Fruit fly (Drosophila melanogaster) whole organism, embryonic: ENCODE results near the gene sage.

Experiments
- ATbp ChIP-seq: fragments of 200-800 bp; sonication (Bioruptor generic); optimal IDR thresholded peaks from 2 replicates; lab custom pipeline; 2017; ENCODE audit warnings: missing biosample characterization, mild to moderate bottlenecking, missing genetic modification characterization, missing genetic modification reagents
- Asciz ChIP-seq: fragments of 200-800 bp; sonication (Bioruptor generic); optimal IDR thresholded peaks from 2 replicates; lab custom pipeline; 2017; ENCODE audit warnings: missing biosample characterization, mild to moderate bottlenecking, missing genetic modification characterization, missing genetic modification reagents
- Bgb ChIP-seq: fragments of 200-800 bp; sonication (Bioruptor generic); IDR thresholded peaks from 2 replicates; pipeline ENCODE4 v1.3.6; 2022; ENCODE audit warnings: missing biosample characterization, missing genetic modification characterization; ENCODE audit not compliant: partially characterized antibody
- Blimp-1 ChIP-seq: fragments of 200-800 bp; sonication (Bioruptor generic); optimal IDR thresholded peaks from 3 replicates; lab custom pipeline; 2018; ENCODE audit warnings: missing biosample characterization, missing genetic modification characterization, mild to moderate bottlenecking, moderate library complexity, missing genetic modification reagents
- CG10209 ChIP-seq: fragments of 200-800 bp; sonication (Bioruptor generic); optimal IDR thresholded peaks from 3 replicates; lab custom pipeline; 2017; ENCODE audit warnings: missing biosample characterization, mild to moderate bottlenecking, missing genetic modification characterization, missing genetic modification reagents
- CG1024 ChIP-seq: fragments of 200-800 bp; sonication (Bioruptor generic); IDR thresholded peaks from 2 replicates; pipeline ENCODE4 v1.3.6; 2022; ENCODE audit warnings: missing biosample characterization, missing genetic modification characterization
- CG10274 ChIP-seq: fragments of 200-800 bp; sonication (Bioruptor generic); optimal IDR thresholded peaks from 3 replicates; lab custom pipeline; 2017; ENCODE audit warnings: missing biosample characterization, mild to moderate bottlenecking, missing genetic modification characterization
- CG10565 ChIP-seq: fragments of 200-800 bp; sonication (Bioruptor generic); optimal IDR thresholded peaks from 3 replicates; lab custom pipeline; 2016; ENCODE audit warnings: missing biosample characterization, mild to moderate bottlenecking, missing genetic modification characterization
- CG1603 ChIP-seq: fragments of 200-800 bp; sonication (Bioruptor generic); optimal IDR thresholded peaks from 2 replicates; lab custom pipeline; 2019; ENCODE audit warnings: missing biosample characterization, mild to moderate bottlenecking, missing genetic modification characterization, moderate library complexity
- CG16815 ChIP-seq: fragments of 200-800 bp; sonication (Bioruptor generic); optimal IDR thresholded peaks from 3 replicates; lab custom pipeline; 2017; ENCODE audit warnings: missing biosample characterization, mild to moderate bottlenecking, missing genetic modification characterization
- CG18262 ChIP-seq: fragments of 200-800 bp; optimal IDR thresholded peaks from 3 replicates; lab custom pipeline; 2019; ENCODE audit warnings: missing biosample characterization, mild to moderate bottlenecking, missing genetic modification characterization, moderate library complexity
- CG18619 ChIP-seq: fragments of 200-800 bp; sonication (Bioruptor generic); optimal IDR thresholded peaks from 3 replicates; lab custom pipeline; 2017; ENCODE audit warnings: missing biosample characterization, mild to moderate bottlenecking, missing genetic modification characterization
- CG2199 ChIP-seq: fragments of 200-800 bp; sonication (Bioruptor generic); IDR thresholded peaks from 3 replicates; pipeline ENCODE4 v1.3.6; 2022; ENCODE audit warnings: missing biosample characterization, missing genetic modification characterization
- CG30020 ChIP-seq: fragments of 200-800 bp; optimal IDR thresholded peaks from 2 replicates; lab custom pipeline; 2019; ENCODE audit warnings: missing biosample characterization, mild to moderate bottlenecking, missing genetic modification characterization, moderate library complexity
- CG30431 ChIP-seq: fragments of 200-800 bp; sonication (Bioruptor generic); optimal IDR thresholded peaks from 2 replicates; lab custom pipeline; 2017; ENCODE audit warnings: missing biosample characterization, missing genetic modification characterization
- CG34422 ChIP-seq: fragments of 200-800 bp; sonication (Bioruptor generic); IDR thresholded peaks from 3 replicates; pipeline ENCODE4 v1.3.6; 2022; ENCODE audit warnings: missing biosample characterization, missing genetic modification characterization
- CG5180 ChIP-seq: fragments of 200-800 bp; sonication (Bioruptor generic); optimal IDR thresholded peaks from 3 replicates; lab custom pipeline; 2017; ENCODE audit warnings: missing biosample characterization, missing genetic modification characterization, mild to moderate bottlenecking, moderate library complexity, missing genetic modification reagents
- CG6272 ChIP-seq: fragments of 200-800 bp; sonication (Bioruptor generic); IDR thresholded peaks from 2 replicates; pipeline ENCODE4 v1.3.6; 2022; ENCODE audit warnings: missing biosample characterization, missing genetic modification characterization
- CG7928 ChIP-seq: fragments of 200-800 bp; sonication (Bioruptor generic); optimal IDR thresholded peaks from 2 replicates; lab custom pipeline; 2017; ENCODE audit warnings: missing biosample characterization, mild to moderate bottlenecking, missing genetic modification characterization
- CG8765 ChIP-seq: fragments of 200-800 bp; sonication (Bioruptor generic); IDR thresholded peaks from 2 replicates; pipeline ENCODE4 v1.3.6; 2022; ENCODE audit warnings: missing biosample characterization, missing genetic modification characterization
- D19B ChIP-seq: fragments of 200-800 bp; sonication (Bioruptor generic); optimal IDR thresholded peaks from 2 replicates; lab custom pipeline; 2017; ENCODE audit warnings: missing biosample characterization, mild to moderate bottlenecking, missing genetic modification characterization
- Dbx ChIP-seq: fragments of 200-800 bp; sonication (Bioruptor generic); IDR thresholded peaks from 3 replicates; pipeline ENCODE4 v1.3.6; 2022; ENCODE audit warnings: missing biosample characterization, missing genetic modification characterization
- Dll ChIP-seq: fragments of 200-800 bp; sonication (Bioruptor generic); IDR thresholded peaks from 4 replicates; pipeline ENCODE4 v1.3.6; 2022; ENCODE audit warnings: missing biosample characterization, missing genetic modification characterization; ENCODE audit not compliant: partially characterized antibody
- Doc2 ChIP-seq: fragments of 200-800 bp; sonication (Bioruptor generic); IDR thresholded peaks from 2 replicates; pipeline ENCODE4 v1.3.6; 2022; ENCODE audit warnings: missing biosample characterization, missing genetic modification characterization
- Doc3 ChIP-seq: fragments of 200-800 bp; sonication (Bioruptor generic); IDR thresholded peaks from 3 replicates; pipeline ENCODE4 v1.3.6; 2022; ENCODE audit warnings: missing biosample characterization, missing genetic modification characterization; ENCODE audit not compliant: partially characterized antibody
- Dp ChIP-seq: fragments of 200-800 bp; sonication (Bioruptor generic); optimal IDR thresholded peaks from 2 replicates; lab custom pipeline; 2018; ENCODE audit warnings: missing biosample characterization, mild to moderate bottlenecking, missing genetic modification characterization, moderate library complexity
- Hr39 ChIP-seq: fragments of >200 bp; optimal IDR thresholded peaks from 2 replicates; lab custom pipeline; 2017
- Lhr ChIP-seq: fragments of 200-800 bp; sonication (Bioruptor generic); optimal IDR thresholded peaks from 3 replicates; lab custom pipeline; 2017; ENCODE audit warnings: mild to moderate bottlenecking, missing biosample characterization, missing genetic modification reagents, missing genetic modification characterization
- Med ChIP-seq: fragments of 200-800 bp; sonication (Bioruptor generic); peaks from one replicate; lab custom pipeline; 2016; ENCODE audit warnings: missing biosample characterization, missing genetic modification characterization, mild to moderate bottlenecking, inconsistent platforms, moderate library complexity
- NFAT ChIP-seq: fragments of 200-800 bp; sonication (Bioruptor generic); IDR thresholded peaks from 2 replicates; pipeline ENCODE4 v1.3.6; 2022; ENCODE audit warnings: missing biosample characterization, missing genetic modification characterization
- Pdp1 ChIP-seq, 2 experiments: fragments of 200-800 bp; sonication (Bioruptor generic); optimal IDR thresholded peaks; 3 replicates each; lab custom pipeline; 2016; ENCODE audit warnings: missing biosample characterization in 2 of 2, missing genetic modification characterization in 2 of 2, mild to moderate bottlenecking in 1 of 2, moderate library complexity in 1 of 2
- Xbp1 ChIP-seq: fragments of 200-800 bp; sonication (Bioruptor generic); optimal IDR thresholded peaks from 3 replicates; lab custom pipeline; 2016; ENCODE audit warnings: missing biosample characterization, mild to moderate bottlenecking, missing genetic modification characterization
- bab2 ChIP-seq: fragments of 200-800 bp; sonication (Bioruptor generic); optimal IDR thresholded peaks from 2 replicates; lab custom pipeline; 2016; ENCODE audit warnings: missing biosample characterization, missing genetic modification characterization
- bowl ChIP-seq: fragments of 200-800 bp; sonication (Bioruptor generic); IDR thresholded peaks from 2 replicates; pipeline ENCODE4 v1.3.6; 2022; ENCODE audit warnings: missing biosample characterization, missing genetic modification characterization
- caup ChIP-seq: fragments of 200-800 bp; sonication (Bioruptor generic); optimal IDR thresholded peaks from 3 replicates; lab custom pipeline; 2017; ENCODE audit warnings: missing biosample characterization, mild to moderate bottlenecking, missing genetic modification characterization, moderate library complexity; ENCODE audit not compliant: severe bottlenecking
- cg ChIP-seq: fragments of 200-800 bp; sonication (Bioruptor generic); optimal IDR thresholded peaks from 3 replicates; lab custom pipeline; 2019; ENCODE audit warnings: missing biosample characterization, mild to moderate bottlenecking, missing genetic modification characterization, moderate library complexity
- chif ChIP-seq, 2 experiments: fragments of 200-800 bp; sonication (Bioruptor generic); optimal IDR thresholded peaks; 3 replicates each; lab custom pipeline; 2016; ENCODE audit warnings: missing biosample characterization in 2 of 2, missing genetic modification characterization in 2 of 2
- crol ChIP-seq: fragments of 200-800 bp; sonication (Bioruptor generic); IDR thresholded peaks from 2 replicates; pipeline ENCODE4 v1.3.6; 2022; ENCODE audit warnings: missing biosample characterization, missing genetic modification characterization
- dmrt99B ChIP-seq: fragments of 200-800 bp; sonication (Bioruptor generic); optimal IDR thresholded peaks from 2 replicates; lab custom pipeline; 2018; ENCODE audit warnings: missing biosample characterization, mild to moderate bottlenecking, missing genetic modification characterization, moderate library complexity
- fd96Cb ChIP-seq: fragments of 200-800 bp; sonication (Bioruptor generic); optimal IDR thresholded peaks from 2 replicates; lab custom pipeline; 2018; ENCODE audit warnings: missing biosample characterization, mild to moderate bottlenecking, missing genetic modification characterization, moderate library complexity
- hb ChIP-seq: fragments of 200-800 bp; sonication (Bioruptor generic); IDR thresholded peaks from 3 replicates; pipeline ENCODE4 v1.3.6; 2022; ENCODE audit warnings: missing biosample characterization, missing genetic modification characterization; ENCODE audit not compliant: partially characterized antibody
- inv ChIP-seq: fragments of 200-800 bp; sonication (Bioruptor generic); IDR thresholded peaks from 2 replicates; pipeline ENCODE4 v1.3.6; 2022; ENCODE audit warnings: missing biosample characterization, missing genetic modification characterization; ENCODE audit not compliant: partially characterized antibody
- lilli ChIP-seq: fragments of 200-800 bp; sonication (Bioruptor generic); optimal IDR thresholded peaks from 3 replicates; lab custom pipeline; 2016; ENCODE audit warnings: missing biosample characterization, missing genetic modification characterization
- mirr ChIP-seq: fragments of 200-800 bp; sonication (Bioruptor generic); optimal IDR thresholded peaks from 3 replicates; lab custom pipeline; 2018; ENCODE audit warnings: missing biosample characterization, mild to moderate bottlenecking, missing genetic modification characterization
- row ChIP-seq: fragments of 200-800 bp; sonication (Bioruptor generic); IDR thresholded peaks from 3 replicates; pipeline ENCODE4 v1.3.6; 2022; ENCODE audit warnings: missing biosample characterization, missing genetic modification characterization
- run ChIP-seq: fragments of 200-800 bp; sonication (Bioruptor generic); optimal IDR thresholded peaks from 3 replicates; lab custom pipeline; 2018; ENCODE audit warnings: missing biosample characterization, mild to moderate bottlenecking, missing genetic modification characterization
- sd ChIP-seq: fragments of 200-800 bp; sonication (Bioruptor generic); optimal IDR thresholded peaks from 3 replicates; lab custom pipeline; 2018; ENCODE audit warnings: missing biosample characterization, mild to moderate bottlenecking, missing genetic modification characterization, moderate library complexity
- sens ChIP-seq: fragments of 200-800 bp; sonication (Bioruptor generic); peaks from one replicate; lab custom pipeline; 2016; ENCODE audit warnings: missing biosample characterization, missing genetic modification characterization
- tap ChIP-seq: fragments of 200-800 bp; optimal IDR thresholded peaks from 3 replicates; lab custom pipeline; 2019; ENCODE audit warnings: missing biosample characterization, mild to moderate bottlenecking, missing genetic modification characterization, moderate library complexity
- tgo ChIP-seq: fragments of 200-800 bp; sonication (Bioruptor generic); IDR thresholded peaks from 3 replicates; pipeline ENCODE4 v1.3.6; 2022; ENCODE audit warnings: missing biosample characterization, missing genetic modification characterization

The sage gene

dm6 chr3R:9234756-9235255 lies 29.1 kb downstream of the sage start (continued):
- TF ChIP-seq Bgb (no peak), CG1603 (tag; lab: Kevin White, UChicago) (no peak), CG10209 (GFP tag; lab: Kevin White, UChicago) (no peak), CG30431 (GFP tag; lab: Kevin White, UChicago) (no peak), tgo (GFP tag; lab: Robert Waterston, UW) (no peak), CG7928 (GFP tag; lab: Kevin White, UChicago) (no peak), CG10565 (GFP tag; lab: Kevin White, UChicago) (no peak), Xbp1 (GFP tag; lab: Kevin White, UChicago) (no peak), Asciz (GFP tag; lab: Kevin White, UChicago) (no peak), sens (GFP tag; lab: Kevin White, UChicago) (peak; percentile 19), crol (GFP tag; lab: Robert Waterston, UW) (peak; percentile 79), bowl (GFP tag; lab: Robert Waterston, UW) (no peak), CG10274 (GFP tag; lab: Kevin White, UChicago) (no peak), sd (tag; lab: Kevin White, UChicago) (peak; percentile 66), bab2 (no peak), CG1024 (GFP tag; lab: Robert Waterston, UW) (no peak), lilli (GFP tag; lab: Kevin White, UChicago) (no peak), cg (GFP tag; lab: Kevin White, UChicago) (no peak), D19B (GFP tag; lab: Kevin White, UChicago) (no peak), ATbp (GFP tag; lab: Kevin White, UChicago) (no peak), Dp (GFP tag; lab: Kevin White, UChicago) (no peak), inv (no peak), mirr (GFP tag; lab: Kevin White, UChicago) (no peak), CG5180 (GFP tag; lab: Kevin White, UChicago) (no peak), caup (GFP tag; lab: Kevin White, UChicago) (no peak), CG2199 (GFP tag; lab: Robert Waterston, UW) (peak; percentile 83; the same call in 2 of the 3 replicates), CG30020 (tag; lab: Kevin White, UChicago) (no peak), CG18262 (tag; lab: Kevin White, UChicago) (no peak), NFAT (GFP tag; lab: Robert Waterston, UW) (no peak), run (tag; lab: Kevin White, UChicago) (no peak), CG6272 (GFP tag; lab: Robert Waterston, UW) (no peak), dmrt99B (tag; lab: Kevin White, UChicago) (no peak), tap (tag; lab: Kevin White, UChicago) (no peak), fd96Cb (tag; lab: Kevin White, UChicago) (no peak), Blimp-1 (GFP tag; lab: Kevin White, UChicago) (no peak), chif (GFP tag; optimal IDR thresholded peaks at IDR 0.05; lab: Kevin White, UChicago) (no peak), CG34422 (GFP tag; lab: Robert Waterston, UW) (no peak), Lhr (GFP tag; lab: Kevin White, UChicago) (no peak), row (no peak; the same call in 1 of the 3 replicates), hb (GFP tag; lab: Robert Waterston, UW) (no peak), CG18619 (GFP tag; lab: Kevin White, UChicago) (no peak), Doc2 (GFP tag; lab: Robert Waterston, UW) (no peak), CG16815 (GFP tag; lab: Kevin White, UChicago) (no peak), Dll (GFP tag; lab: Robert Waterston, UW) (no peak), Dbx (GFP tag; lab: Robert Waterston, UW) (no peak), CG8765 (GFP tag; lab: Robert Waterston, UW) (no peak), Pdp1 (GFP tag; optimal IDR thresholded peaks at IDR 0.05; lab: Kevin White, UChicago) (peak in 1 of 2 experiments; percentile 32), Hr39 (lab: Kevin White, UChicago) (no peak), Doc3 (GFP tag; lab: Robert Waterston, UW) (no peak), Med (GFP tag; lab: Kevin White, UChicago) (no peak)
